Fruit fly (Drosophila melanogaster) whole organism, embryonic: ENCODE results near the gene CG14694.
A peak's percentile ranks its signal among the peaks of the same experiment; 100 is the strongest.

Experiments used
- Awh ChIP-seq: fragments of 200-800 bp; sonication (Bioruptor generic); IDR thresholded peaks from 2 replicates; pipeline ENCODE4, ENCODE4 v1.3.6; 2022; ENCODE audit warnings: missing biosample characterization, missing genetic modification characterization
- BEAF-32 ChIP-seq: fragments of 200-800 bp; sonication (Bioruptor generic); optimal IDR thresholded peaks from 3 replicates; lab custom pipeline; 2017; ENCODE audit warnings: missing biosample characterization, missing genetic modification characterization, mild to moderate bottlenecking, moderate library complexity, missing genetic modification reagents
- CG12659 ChIP-seq: fragments of 200-800 bp; sonication (Bioruptor generic); optimal IDR thresholded peaks from 3 replicates; lab custom pipeline; 2017; ENCODE audit warnings: mild to moderate bottlenecking, missing biosample characterization, missing genetic modification reagents, missing genetic modification characterization
- CG13287 ChIP-seq: fragments of 200-800 bp; sonication (Bioruptor generic); IDR thresholded peaks from 2 replicates; pipeline ENCODE4 v1.3.6; 2022; ENCODE audit warnings: missing biosample characterization, missing genetic modification characterization; ENCODE audit not compliant: partially characterized antibody
- CG13775 ChIP-seq: fragments of 200-800 bp; sonication (Bioruptor generic); optimal IDR thresholded peaks from 3 replicates; lab custom pipeline; 2017; ENCODE audit warnings: missing biosample characterization, mild to moderate bottlenecking, missing genetic modification characterization
- CG14441 ChIP-seq: fragments of 200-800 bp; sonication (Bioruptor generic); IDR thresholded peaks from 2 replicates; pipeline ENCODE4 v1.3.6; 2022; ENCODE audit warnings: missing biosample characterization, missing genetic modification characterization
- CG14710 ChIP-seq: fragments of 200-800 bp; sonication (Bioruptor generic); optimal IDR thresholded peaks from 3 replicates; lab custom pipeline; 2019; ENCODE audit warnings: missing biosample characterization, mild to moderate bottlenecking, missing genetic modification characterization, moderate library complexity
- CG15011 ChIP-seq: fragments of 200-800 bp; sonication (Bioruptor generic); optimal IDR thresholded peaks from 3 replicates; lab custom pipeline; 2018; ENCODE audit warnings: missing biosample characterization, mild to moderate bottlenecking, missing genetic modification characterization
- CG15514 ChIP-seq: fragments of 200-800 bp; sonication (Bioruptor generic); optimal IDR thresholded peaks from 3 replicates; lab custom pipeline; 2017; ENCODE audit warnings: missing biosample characterization, missing genetic modification characterization, mild to moderate bottlenecking, moderate library complexity, missing genetic modification reagents
- CG17829 ChIP-seq: fragments of 200-800 bp; optimal IDR thresholded peaks from 2 replicates; lab custom pipeline; 2019; ENCODE audit warnings: missing biosample characterization, mild to moderate bottlenecking, missing genetic modification characterization, moderate library complexity
- CG31441 ChIP-seq: fragments of 200-800 bp; sonication (Bioruptor generic); IDR thresholded peaks from 2 replicates; pipeline ENCODE4 v1.3.6; 2022; ENCODE audit warnings: missing biosample characterization, missing genetic modification characterization
- CG34376 ChIP-seq: fragments of 200-800 bp; sonication (Bioruptor generic); optimal IDR thresholded peaks from 2 replicates; lab custom pipeline; 2018; ENCODE audit warnings: missing biosample characterization, mild to moderate bottlenecking, missing genetic modification characterization
- CG6175 ChIP-seq: fragments of 200-800 bp; sonication (Bioruptor generic); IDR thresholded peaks from 3 replicates; pipeline ENCODE4 v1.3.6; 2022; ENCODE audit warnings: missing biosample characterization, missing genetic modification characterization
- CG8765 ChIP-seq: fragments of 200-800 bp; sonication (Bioruptor generic); IDR thresholded peaks from 2 replicates; pipeline ENCODE4 v1.3.6; 2022; ENCODE audit warnings: missing biosample characterization, missing genetic modification characterization
- CG9609 ChIP-seq: fragments of 200-800 bp; sonication (Bioruptor generic); optimal IDR thresholded peaks from 3 replicates; lab custom pipeline; 2016; ENCODE audit warnings: missing biosample characterization, missing genetic modification characterization
- CG9797 ChIP-seq: fragments of 200-800 bp; sonication (Bioruptor generic); optimal IDR thresholded peaks from 3 replicates; lab custom pipeline; 2018; ENCODE audit warnings: missing biosample characterization, mild to moderate bottlenecking, missing genetic modification characterization
- CHES-1-like ChIP-seq: fragments of 200-800 bp; sonication (Bioruptor generic); optimal IDR thresholded peaks from 2 replicates; lab custom pipeline; 2016; ENCODE audit warnings: missing biosample characterization, missing genetic modification characterization
- CoRest ChIP-seq: fragments of 200-800 bp; sonication (Bioruptor generic); optimal IDR thresholded peaks from 3 replicates; lab custom pipeline; 2018; ENCODE audit warnings: missing biosample characterization, mild to moderate bottlenecking, missing genetic modification characterization, moderate library complexity
- Dll ChIP-seq: fragments of 200-800 bp; sonication (Bioruptor generic); IDR thresholded peaks from 4 replicates; pipeline ENCODE4 v1.3.6; 2022; ENCODE audit warnings: missing biosample characterization, missing genetic modification characterization; ENCODE audit not compliant: partially characterized antibody
- Dref ChIP-seq: fragments of 200-800 bp; sonication (Bioruptor generic); IDR thresholded peaks from 2 replicates; pipeline ENCODE4 v1.3.6; 2022; ENCODE audit warnings: missing biosample characterization, missing genetic modification characterization
- Elba2 ChIP-seq: fragments of 200-800 bp; sonication (Bioruptor generic); optimal IDR thresholded peaks from 3 replicates; lab custom pipeline; 2016; ENCODE audit warnings: missing biosample characterization, missing genetic modification characterization
- Fer1 ChIP-seq: fragments of 200-800 bp; sonication (Bioruptor generic); optimal IDR thresholded peaks from 2 replicates; lab custom pipeline; 2017; ENCODE audit warnings: missing biosample characterization, mild to moderate bottlenecking, missing genetic modification characterization
- HmgZ ChIP-seq: fragments of 200-800 bp; sonication (Bioruptor generic); optimal IDR thresholded peaks from 2 replicates; lab custom pipeline; 2018; ENCODE audit warnings: missing biosample characterization, mild to moderate bottlenecking, missing genetic modification characterization
- Lhr ChIP-seq: fragments of 200-800 bp; sonication (Bioruptor generic); optimal IDR thresholded peaks from 3 replicates; lab custom pipeline; 2017; ENCODE audit warnings: mild to moderate bottlenecking, missing biosample characterization, missing genetic modification reagents, missing genetic modification characterization
- MBD-R2 ChIP-seq: fragments of 200-800 bp; sonication (Bioruptor generic); IDR thresholded peaks from 2 replicates; pipeline ENCODE4 v1.3.6; 2022; ENCODE audit warnings: missing biosample characterization, missing genetic modification characterization
- Med ChIP-seq: fragments of 200-800 bp; sonication (Bioruptor generic); peaks from one replicate; lab custom pipeline; 2016; ENCODE audit warnings: missing biosample characterization, missing genetic modification characterization, mild to moderate bottlenecking, inconsistent platforms, moderate library complexity
- Sin3A ChIP-seq: fragments of >200 bp; optimal IDR thresholded peaks from 2 replicates; lab custom pipeline; 2018
- Sry-δ ChIP-seq: fragments of 200-800 bp; sonication (Bioruptor generic); optimal IDR thresholded peaks from 2 replicates; lab custom pipeline; 2016; ENCODE audit warnings: missing biosample characterization, missing genetic modification characterization
- YL-1 ChIP-seq: fragments of 200-800 bp; sonication (Bioruptor generic); optimal IDR thresholded peaks from 3 replicates; lab custom pipeline; 2017; ENCODE audit warnings: missing biosample characterization, mild to moderate bottlenecking, missing genetic modification characterization
- amos ChIP-seq: fragments of 200-800 bp; sonication (Bioruptor generic); IDR thresholded peaks from 2 replicates; pipeline ENCODE4 v1.3.6; 2022; ENCODE audit warnings: missing biosample characterization, missing genetic modification characterization; ENCODE audit not compliant: partially characterized antibody
- bbx ChIP-seq: fragments of 200-800 bp; sonication (Bioruptor generic); IDR thresholded peaks from 2 replicates; pipeline ENCODE4 v1.3.6; 2022; ENCODE audit warnings: missing biosample characterization, missing genetic modification characterization; ENCODE audit not compliant: partially characterized antibody
- crp ChIP-seq, 2 experiments: fragments of 200-800 bp; sonication (Bioruptor generic); optimal IDR thresholded peaks; 2 replicates in 1 of 2; 3 replicates in 1 of 2; lab custom pipeline; 2017; ENCODE audit warnings: missing biosample characterization in 2 of 2, missing genetic modification characterization in 2 of 2, mild to moderate bottlenecking in 1 of 2, moderate library complexity in 1 of 2
- gcm ChIP-seq: fragments of 200-800 bp; sonication (Bioruptor generic); optimal IDR thresholded peaks from 2 replicates; lab custom pipeline; 2019; ENCODE audit warnings: missing biosample characterization, mild to moderate bottlenecking, missing genetic modification characterization, moderate library complexity
- gfzf ChIP-seq: fragments of 200-800 bp; sonication (Bioruptor generic); optimal IDR thresholded peaks from 2 replicates; lab custom pipeline; 2016; ENCODE audit warnings: missing biosample characterization, mild to moderate bottlenecking, missing genetic modification characterization, moderate library complexity
- grn ChIP-seq: fragments of 200-800 bp; sonication (Bioruptor generic); optimal IDR thresholded peaks from 3 replicates; lab custom pipeline; 2017; ENCODE audit warnings: missing biosample characterization, missing genetic modification characterization
- ken ChIP-seq: fragments of 200-800 bp; sonication (Bioruptor generic); IDR thresholded peaks from 3 replicates; pipeline ENCODE4 v1.3.6; 2022; ENCODE audit warnings: missing biosample characterization, missing genetic modification characterization
- nmo ChIP-seq: fragments of 200-800 bp; sonication (Bioruptor generic); optimal IDR thresholded peaks from 2 replicates; lab custom pipeline; 2018; ENCODE audit warnings: missing biosample characterization, mild to moderate bottlenecking, missing genetic modification characterization, moderate library complexity
- phol ChIP-seq: fragments of 200-800 bp; sonication (Bioruptor generic); optimal IDR thresholded peaks from 3 replicates; lab custom pipeline; 2018; ENCODE audit warnings: missing biosample characterization, mild to moderate bottlenecking, missing genetic modification characterization, moderate library complexity
- pzg ChIP-seq: fragments of 200-800 bp; sonication (Bioruptor generic); optimal IDR thresholded peaks from 3 replicates; lab custom pipeline; 2018; ENCODE audit warnings: missing biosample characterization, mild to moderate bottlenecking, missing genetic modification characterization, moderate library complexity
- sd ChIP-seq: fragments of 200-800 bp; sonication (Bioruptor generic); optimal IDR thresholded peaks from 3 replicates; lab custom pipeline; 2018; ENCODE audit warnings: missing biosample characterization, mild to moderate bottlenecking, missing genetic modification characterization, moderate library complexity
- sens ChIP-seq: fragments of 200-800 bp; sonication (Bioruptor generic); peaks from one replicate; lab custom pipeline; 2016; ENCODE audit warnings: missing biosample characterization, missing genetic modification characterization
- ssp ChIP-seq: fragments of 200-800 bp; sonication (Bioruptor generic); IDR thresholded peaks from 2 replicates; pipeline ENCODE4 v1.3.6; 2022; ENCODE audit warnings: missing biosample characterization, missing genetic modification characterization
- stwl ChIP-seq: fragments of 200-800 bp; sonication (Bioruptor generic); optimal IDR thresholded peaks from 3 replicates; lab custom pipeline; 2018; ENCODE audit warnings: missing biosample characterization, mild to moderate bottlenecking, missing genetic modification characterization, moderate library complexity
- trem ChIP-seq: fragments of 200-800 bp; optimal IDR thresholded peaks from 3 replicates; lab custom pipeline; 2019; ENCODE audit warnings: missing biosample characterization, mild to moderate bottlenecking, missing genetic modification characterization, moderate library complexity

CG14694 gene

DNA sequence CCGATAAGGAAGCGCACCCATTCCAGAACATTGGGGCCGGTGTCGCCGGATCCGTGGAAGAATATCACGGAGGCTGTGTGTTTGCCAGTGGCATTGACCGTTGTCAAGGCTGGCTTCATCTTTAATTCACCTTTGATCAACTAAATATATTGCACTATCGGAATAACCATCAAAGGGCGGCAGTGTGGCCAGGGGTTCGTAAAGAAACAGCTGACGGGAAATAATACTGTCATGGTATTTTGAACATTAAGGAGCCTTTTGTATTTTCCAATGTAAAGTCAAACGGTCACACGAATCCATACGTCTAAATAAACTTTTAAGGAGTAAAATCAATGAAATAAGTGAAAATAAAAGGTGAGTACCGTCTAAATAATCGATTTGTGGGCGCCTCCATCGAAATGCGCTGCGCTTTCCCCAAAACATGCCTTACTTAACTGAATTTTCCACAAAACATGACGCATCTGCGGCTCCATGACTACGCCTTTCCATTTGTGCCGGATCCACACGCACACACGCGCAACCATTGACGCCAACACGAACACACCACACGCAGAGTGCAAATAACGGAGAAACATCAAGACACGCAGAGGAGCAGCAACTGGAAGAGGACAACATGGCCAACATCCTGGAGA, 5.3 kb downstream of the CG14694 start, which contains the start of the genes CG6567 and CG4511 (continued):
- TF ChIP-seq stwl (tag; lab: Kevin White, UChicago) (peak; percentile 60), YL-1 (peak; percentile 89), CG9609 (GFP tag; lab: Kevin White, UChicago) (no peak), CG17829 (peak; percentile 50), CG15011 (GFP tag; lab: Kevin White, UChicago) (no peak), Dll (GFP tag; lab: Robert Waterston, UW) (0 out of 4 replicates have a peak, but pooled peaks have one; percentile 35), MBD-R2 (GFP tag; lab: Robert Waterston, UW) (peak; percentile 95), CG15514 (GFP tag; lab: Kevin White, UChicago) (peak; percentile 44), CG13775 (GFP tag; lab: Kevin White, UChicago) (peak; percentile 4), CoRest (tag; lab: Kevin White, UChicago) (peak; percentile 11), gcm (GFP tag; lab: Kevin White, UChicago) (peak; percentile 8), CG6175 (0 out of 3 replicates have a peak, but pooled peaks have one; percentile 16), CG14710 (peak; percentile 31), Elba2 (GFP tag; lab: Kevin White, UChicago) (peak; percentile 77), phol (tag; lab: Kevin White, UChicago) (peak; percentile 21), amos (GFP tag; lab: Robert Waterston, UW) (peak; percentile 48; the same call in 1 of the 2 replicates), HmgZ (peak; percentile 12), crp (GFP tag; optimal IDR thresholded peaks at IDR 0.05; lab: Kevin White, UChicago) (peak; percentile 56 to 95), CG8765 (GFP tag; lab: Robert Waterston, UW) (no peak), bbx (0 out of 2 replicates have a peak, but pooled peaks have one; percentile 34), trem (tag; lab: Kevin White, UChicago) (peak; percentile 57), Dref (GFP tag; lab: Robert Waterston, UW) (no peak), Sry-δ (GFP tag; lab: Kevin White, UChicago) (peak; percentile 19), ken (no peak), CG13287 (GFP tag; lab: Robert Waterston, UW) (peak; percentile 36; the same call in 1 of the 2 replicates), CG31441 (no peak), gfzf (GFP tag; lab: Kevin White, UChicago) (peak; percentile 93), CG34376 (GFP tag; lab: Kevin White, UChicago) (peak; percentile 6), Awh (GFP tag; lab: Robert Waterston, UW) (no peak), CHES-1-like (peak; percentile 38), Lhr (GFP tag; lab: Kevin White, UChicago) (peak; percentile 36), Med (peak; percentile 80), CG14441 (GFP tag; lab: Robert Waterston, UW) (no peak), Fer1 (GFP tag; lab: Kevin White, UChicago) (peak; percentile 22), BEAF-32 (GFP tag; lab: Kevin White, UChicago) (peak; percentile 56), Sin3A (peak; percentile 76), nmo (peak; percentile 36), pzg (GFP tag; lab: Kevin White, UChicago) (peak; percentile 80), CG9797 (GFP tag; lab: Kevin White, UChicago) (peak; percentile 78), sd (tag; lab: Kevin White, UChicago) (no peak), sens (GFP tag; lab: Kevin White, UChicago) (peak; percentile 79), ssp (GFP tag; lab: Robert Waterston, UW) (no peak), grn (peak; percentile 93), CG12659 (peak; percentile 55)
